Worm (Caenorhabditis elegans) whole organism, late embryonic: Measurements from ENCODE around the gene acs-21.

Experiments
- C38D4.7 ChIP-seq: fragments of 200-800 bp; sonication (Bioruptor generic); optimal IDR thresholded peaks from 2 replicates; lab custom pipeline; 2018; ENCODE audit warnings: mild to moderate bottlenecking, missing genetic modification characterization, moderate library complexity, missing compliant biosample characterization
- K02D7.2 ChIP-seq: sonication (generic microtip); optimal IDR thresholded peaks from 2 replicates; lab custom pipeline; 2017; ENCODE audit warnings: mild to moderate bottlenecking, missing genetic modification characterization, missing compliant biosample characterization
- K09A11.1 ChIP-seq: sonication (generic microtip); optimal IDR thresholded peaks from 2 replicates; lab custom pipeline; 2017; ENCODE audit warnings: antibody characterized with exemption, mild to moderate bottlenecking, missing genetic modification characterization, missing compliant biosample characterization; ENCODE audit not compliant: insufficient read depth
- T23F11.4 ChIP-seq: fragments of 200-800 bp; sonication (Bioruptor generic); optimal IDR thresholded peaks from 2 replicates; lab custom pipeline; 2018; ENCODE audit warnings: mild to moderate bottlenecking, missing genetic modification characterization, missing compliant biosample characterization
- Y22D7AL.16 ChIP-seq: sonication (generic microtip); optimal IDR thresholded peaks from 2 replicates; lab custom pipeline; 2016; ENCODE audit warnings: missing genetic modification characterization, missing compliant biosample characterization
- ceh-14 ChIP-seq: sonication (generic microtip); optimal IDR thresholded peaks from 2 replicates; lab custom pipeline; 2016; ENCODE audit warnings: missing genotype, missing genetic modification characterization, missing compliant biosample characterization
- ceh-18 ChIP-seq: sonication (generic microtip); optimal IDR thresholded peaks from 2 replicates; lab custom pipeline; 2016; ENCODE audit warnings: missing genetic modification characterization, missing compliant biosample characterization
- ceh-30 ChIP-seq: fragments of 150-350 bp; optimal IDR thresholded peaks from 2 replicates; lab custom pipeline; 2014; ENCODE audit warnings: missing biosample characterization, missing genetic modification characterization
- ceh-34 ChIP-seq: sonication (generic microtip); optimal IDR thresholded peaks from 2 replicates; lab custom pipeline; 2016; ENCODE audit warnings: mild to moderate bottlenecking, missing genetic modification characterization, missing compliant biosample characterization
- ceh-45 ChIP-seq: fragments of 200-800 bp; sonication (Bioruptor generic); IDR thresholded peaks from 2 replicates; pipeline ENCODE4 v1.3.6; 2022; ENCODE audit warnings: missing genetic modification reagents, missing genetic modification characterization, missing compliant biosample characterization
- ceh-48 ChIP-seq: sonication (generic microtip); optimal IDR thresholded peaks from 2 replicates; lab custom pipeline; 2016; ENCODE audit warnings: missing genetic modification characterization, inconsistent platforms, missing compliant biosample characterization
- ceh-6 ChIP-seq: fragments of 200-800 bp; sonication (Bioruptor generic); optimal IDR thresholded peaks from 2 replicates; lab custom pipeline; 2018; ENCODE audit warnings: mild to moderate bottlenecking, missing genetic modification characterization, missing compliant biosample characterization
- dmd-4 ChIP-seq: sonication (generic microtip); optimal IDR thresholded peaks from 2 replicates; lab custom pipeline; 2016; ENCODE audit warnings: borderline replicate concordance, missing genetic modification characterization, missing compliant biosample characterization
- dve-1 ChIP-seq: sonication (generic microtip); optimal IDR thresholded peaks from 2 replicates; lab custom pipeline; 2017; ENCODE audit warnings: antibody characterized with exemption, mild to moderate bottlenecking, missing genetic modification characterization, missing compliant biosample characterization
- elt-4 ChIP-seq: sonication (generic microtip); optimal IDR thresholded peaks from 2 replicates; lab custom pipeline; 2016; ENCODE audit warnings: missing genetic modification characterization, missing compliant biosample characterization
- ets-4 ChIP-seq: sonication (generic microtip); optimal IDR thresholded peaks from 2 replicates; lab custom pipeline; 2016; ENCODE audit warnings: missing genetic modification characterization, missing compliant biosample characterization
- fax-1 ChIP-seq: sonication (generic microtip); optimal IDR thresholded peaks from 2 replicates; lab custom pipeline; 2016; ENCODE audit warnings: missing genotype, missing genetic modification characterization, missing compliant biosample characterization
- fkh-10 ChIP-seq: fragments of 150-350 bp; optimal IDR thresholded peaks from 2 replicates; lab custom pipeline; 2014; ENCODE audit warnings: missing biosample characterization, missing genetic modification reagents, missing genetic modification characterization
- fkh-6 ChIP-seq: sonication (generic microtip); optimal IDR thresholded peaks from 2 replicates; lab custom pipeline; 2016; ENCODE audit warnings: missing genetic modification characterization, missing compliant biosample characterization
- gmeb-2 ChIP-seq: sonication (generic microtip); optimal IDR thresholded peaks from 2 replicates; lab custom pipeline; 2016; ENCODE audit warnings: missing genetic modification characterization, inconsistent platforms, missing compliant biosample characterization
- hlh-6 ChIP-seq: sonication (generic microtip); optimal IDR thresholded peaks from 2 replicates; lab custom pipeline; 2016; ENCODE audit warnings: missing genotype, missing genetic modification characterization, missing compliant biosample characterization
- lim-6 ChIP-seq: sonication (generic microtip); optimal IDR thresholded peaks from 2 replicates; lab custom pipeline; 2016; ENCODE audit warnings: missing genetic modification characterization, missing compliant biosample characterization
- lin-11 ChIP-seq: fragments of 200-800 bp; sonication (Bioruptor generic); optimal IDR thresholded peaks from 2 replicates; lab custom pipeline; 2018; ENCODE audit warnings: mild to moderate bottlenecking, missing genetic modification characterization, missing compliant biosample characterization
- madf-2 ChIP-seq: sonication (generic microtip); optimal IDR thresholded peaks from 2 replicates; lab custom pipeline; 2017; ENCODE audit warnings: missing genetic modification characterization, missing compliant biosample characterization
- mec-3 ChIP-seq: sonication (generic microtip); optimal IDR thresholded peaks from 2 replicates; lab custom pipeline; 2016; ENCODE audit warnings: borderline replicate concordance, missing genetic modification characterization, missing compliant biosample characterization
- nfya-1 ChIP-seq: sonication (generic microtip); optimal IDR thresholded peaks from 2 replicates; lab custom pipeline; 2017; ENCODE audit warnings: missing genetic modification characterization, mild to moderate bottlenecking, missing compliant biosample characterization, antibody characterized with exemption, moderate library complexity
- nhr-11 ChIP-seq: fragments of 150-350 bp; optimal IDR thresholded peaks from 2 replicates; lab custom pipeline; 2014; ENCODE audit warnings: missing biosample characterization, missing genetic modification characterization
- nhr-232 ChIP-seq: sonication (generic microtip); optimal IDR thresholded peaks from 2 replicates; lab custom pipeline; 2016; ENCODE audit warnings: missing genetic modification characterization, missing compliant biosample characterization
- pax-1 ChIP-seq: fragments of 150-350 bp; optimal IDR thresholded peaks from 2 replicates; lab custom pipeline; 2014; ENCODE audit warnings: missing biosample characterization, missing genetic modification characterization
- pha-2 ChIP-seq: sonication (generic microtip); optimal IDR thresholded peaks from 2 replicates; lab custom pipeline; 2017; ENCODE audit warnings: mild to moderate bottlenecking, missing genetic modification characterization, missing compliant biosample characterization
- pha-4 ChIP-seq: fragments of 150-350 bp; optimal IDR thresholded peaks from 2 replicates; lab custom pipeline; 2018; ENCODE audit warnings: missing biosample characterization, missing genetic modification reagents, missing genetic modification characterization
- ref-2 ChIP-seq: sonication (generic microtip); optimal IDR thresholded peaks from 2 replicates; lab custom pipeline; 2016; ENCODE audit warnings: missing genetic modification characterization, missing compliant biosample characterization
- sdc-2 ChIP-seq: sonication (generic microtip); optimal IDR thresholded peaks from 2 replicates; lab custom pipeline; 2016; ENCODE audit warnings: missing genotype, missing genetic modification characterization, missing compliant biosample characterization
- syd-9 ChIP-seq: sonication (generic microtip); optimal IDR thresholded peaks from 2 replicates; lab custom pipeline; 2016; ENCODE audit warnings: mild to moderate bottlenecking, missing genetic modification characterization, moderate library complexity, missing compliant biosample characterization
- ttx-3 ChIP-seq: sonication (generic microtip); optimal IDR thresholded peaks from 2 replicates; lab custom pipeline; 2016; ENCODE audit warnings: missing genetic modification reagents, missing genetic modification characterization, missing compliant biosample characterization
- unc-3 ChIP-seq, 2 experiments: fragments of 200-800 bp in 1 of 2; sonication (Bioruptor generic) in 1 of 2; sonication (generic microtip) in 1 of 2; conservative IDR thresholded peaks in 1 of 2; optimal IDR thresholded peaks in 1 of 2; 2 replicates each; pipeline versions ENCODE4 v1.3.6 to Lab custom; 2016 to 2022; ENCODE audit warnings: missing compliant biosample characterization in 2 of 2, missing genetic modification characterization in 2 of 2, missing genetic modification reagents in 1 of 2
- unc-55 ChIP-seq: sonication (generic microtip); optimal IDR thresholded peaks from 2 replicates; lab custom pipeline; 2017; ENCODE audit warnings: missing biosample characterization, missing genetic modification reagents, missing genetic modification characterization
- zip-5 ChIP-seq: sonication (generic microtip); optimal IDR thresholded peaks from 2 replicates; lab custom pipeline; 2016; ENCODE audit warnings: missing genetic modification characterization, missing compliant biosample characterization
- ztf-16 ChIP-seq: sonication (generic microtip); optimal IDR thresholded peaks from 2 replicates; lab custom pipeline; 2017; ENCODE audit warnings: missing genetic modification characterization, missing compliant biosample characterization

Gene acs-21

DNA sequence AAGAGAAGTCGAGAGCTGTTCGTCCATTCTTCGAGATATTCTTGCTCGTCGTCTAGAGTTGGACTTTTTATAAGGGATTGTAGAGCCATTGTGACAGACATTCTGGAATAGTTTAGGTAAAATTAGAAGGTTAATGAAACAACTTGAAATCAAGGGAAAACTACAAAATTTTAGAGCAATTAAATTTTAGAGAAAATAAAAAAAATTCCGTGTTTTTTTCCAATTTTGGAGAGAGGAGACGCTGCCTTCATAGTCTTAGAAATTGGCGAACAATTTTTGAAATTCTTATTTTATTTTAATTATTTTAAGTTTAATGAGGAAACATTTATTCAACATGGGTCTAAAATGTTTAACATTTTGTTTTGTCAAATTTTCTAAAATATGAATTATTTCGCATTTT lies 17.3 kb upstream of the acs-21 start, which contains the start of gene C50H11.13:
Gene C50H11.13, minus strand, starts transcription at position 101 of the 400 bp plus-strand sequence.
- TF ChIP-seq pax-1 = no peak
- no peak for TF ChIP-seq gmeb-2
- TF ChIP-seq lin-11 (tag; lab: Kevin White, UChicago) = no peak
- no peak for TF ChIP-seq K09A11.1 (tag; lab: Kevin White, UChicago)
- no peak for TF ChIP-seq pha-4
- TF ChIP-seq ceh-6 (GFP tag; lab: Kevin White, UChicago) = no peak
- TF ChIP-seq T23F11.4 (GFP tag; lab: Kevin White, UChicago) = no peak
- no peak for TF ChIP-seq madf-2 (tag; lab: Kevin White, UChicago)
- no peak for TF ChIP-seq ceh-34
- no peak for TF ChIP-seq syd-9 (tag; lab: Kevin White, UChicago)
- no peak for TF ChIP-seq dve-1 (tag; lab: Kevin White, UChicago)
- TF ChIP-seq ceh-14 (tag; lab: Kevin White, UChicago) = no peak
- no peak for TF ChIP-seq ceh-45 (GFP tag; lab: Robert Waterston, UW)
- no peak for TF ChIP-seq sdc-2 (tag; lab: Kevin White, UChicago)
- no peak for TF ChIP-seq pha-2 (tag; lab: Kevin White, UChicago)
- TF ChIP-seq zip-5 = no peak
- no peak for TF ChIP-seq ref-2
- TF ChIP-seq nhr-232 (tag; lab: Kevin White, UChicago) = no peak
- TF ChIP-seq, all 69 proteins: peak for 0

DNA sequence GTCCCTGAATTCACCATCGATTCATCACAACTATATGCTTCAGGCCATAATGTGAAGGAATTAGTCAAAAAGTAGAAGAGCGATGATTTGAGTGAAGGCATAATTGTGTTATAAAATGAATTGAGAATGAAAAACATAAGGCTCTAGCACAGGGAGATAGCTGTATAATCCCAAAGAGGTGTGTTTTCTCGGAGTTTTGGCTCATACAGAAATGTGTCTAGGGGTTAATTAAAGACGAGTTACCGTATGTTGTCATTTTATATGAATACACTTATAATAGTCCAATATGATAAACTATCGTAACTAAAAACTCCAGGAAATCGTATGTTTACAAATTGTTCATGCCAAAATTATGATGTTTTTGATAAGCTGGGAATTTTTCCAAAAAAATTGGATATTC lies 8.1 kb upstream of the acs-21 start, which contains the start of gene srt-5:
Gene srt-5, minus strand, starts transcription at position 101 of the 400 bp plus-strand sequence.
- TF ChIP-seq fkh-6 (tag; lab: Kevin White, UChicago) = no peak
- TF ChIP-seq ceh-18 (tag; lab: Kevin White, UChicago) = no peak
- TF ChIP-seq T23F11.4 (GFP tag; lab: Kevin White, UChicago) = no peak
- TF ChIP-seq ets-4 (tag; lab: Kevin White, UChicago) = no peak
- TF ChIP-seq fax-1 = no peak
- TF ChIP-seq dmd-4 (tag; lab: Kevin White, UChicago) = no peak
- no peak for TF ChIP-seq dve-1 (tag; lab: Kevin White, UChicago)
- TF ChIP-seq nhr-11 (tag; lab: Kevin White, UChicago) = no peak
- TF ChIP-seq K02D7.2 = no peak

DNA sequence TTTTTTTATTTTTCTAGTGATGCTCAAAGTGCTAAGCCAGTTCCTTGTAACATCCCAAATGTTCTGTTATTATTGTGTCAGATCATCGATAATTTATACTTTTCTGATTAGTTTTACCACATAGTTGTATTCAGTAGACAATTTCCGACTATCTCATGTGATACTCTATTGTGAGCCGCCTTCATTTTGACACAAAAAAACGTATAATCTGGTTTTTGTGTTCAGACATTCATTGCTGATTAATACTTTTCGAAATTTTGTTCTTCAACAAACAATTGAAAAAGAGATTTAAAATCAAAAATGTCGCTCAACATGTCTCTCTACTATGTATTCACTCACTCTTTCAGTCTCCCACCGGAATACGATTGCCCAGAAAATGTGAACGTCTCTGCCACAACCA lies 7.4 kb upstream of the acs-21 start, which contains the start of gene srt-7:
Gene srt-7, plus strand, starts transcription at position 301 of the 400 bp plus-strand sequence.
- TF ChIP-seq nfya-1 (tag; lab: Kevin White, UChicago) = no peak
- TF ChIP-seq hlh-6 = no peak
- TF ChIP-seq fkh-10 = no peak
- TF ChIP-seq Y22D7AL.16 = no peak

ce11 chrV:3086260-3086659 lies 2.6 kb upstream of the acs-21 start, which contains the start of gene srt-8:
Gene srt-8 (plus strand): TSS chrV:3086560.
- no peak for TF ChIP-seq unc-3 (GFP tag; conservative IDR thresholded peaks at IDR 0.05; lab: Robert Waterston, UW)
- TF ChIP-seq unc-3 (tag; optimal IDR thresholded peaks at IDR 0.05; lab: Kevin White, UChicago) = no peak
- TF ChIP-seq C38D4.7 (GFP tag; lab: Kevin White, UChicago) = no peak
- TF ChIP-seq ttx-3 = no peak
- no peak for TF ChIP-seq lin-11 (tag; lab: Kevin White, UChicago)
- no peak for TF ChIP-seq ceh-30 (tag; lab: Kevin White, UChicago)
- no peak for TF ChIP-seq fkh-6 (tag; lab: Kevin White, UChicago)
- TF ChIP-seq lim-6 = no peak
- TF ChIP-seq unc-55 (GFP tag; lab: Kevin White, UChicago) = no peak
- TF ChIP-seq ceh-48 (tag; lab: Kevin White, UChicago) = no peak
- TF ChIP-seq ztf-16 (tag; lab: Kevin White, UChicago) = no peak
- TF ChIP-seq elt-4 (tag; lab: Kevin White, UChicago) = no peak
- no peak for TF ChIP-seq mec-3 (tag; lab: Kevin White, UChicago)
